Worm (Caenorhabditis elegans): Measurements from ENCODE around the gene C18B2.3.

DNA sequence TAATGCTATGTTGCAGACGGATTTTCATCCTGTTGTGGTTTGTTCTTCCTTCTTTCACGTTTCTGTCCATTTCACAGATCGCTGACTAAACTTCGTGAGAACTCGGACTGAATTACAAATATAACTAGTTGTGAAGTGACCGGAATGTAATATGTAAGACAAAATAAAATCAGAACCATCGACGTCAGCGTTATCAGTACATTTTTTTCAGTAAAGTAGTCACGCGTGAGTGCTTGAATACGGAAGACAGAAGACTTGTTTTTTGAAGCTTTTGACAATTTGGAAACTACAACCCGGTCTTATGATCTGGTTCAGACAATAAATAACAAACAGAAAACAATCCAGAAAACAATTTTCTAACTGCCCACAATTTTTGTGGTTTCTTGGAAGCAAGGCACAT is 19.8 kb upstream of the C18B2.3 start:
- no peak for TF ChIP-seq elt-3 (tag; optimal IDR thresholded peaks at IDR 0.05)
- no peak for TF ChIP-seq egl-27 (tag; optimal IDR thresholded peaks at IDR 0.05)

Measured in whole organism, L1 larva.